Worm (Caenorhabditis elegans) whole organism, L1 larva: ENCODE data around the gene srw-97.

Experiments used
- fkh-10 ChIP-seq: sonication (generic microtip); optimal IDR thresholded peaks from 2 replicates; lab custom pipeline; 2017; ENCODE audit warnings: missing biosample characterization, missing genetic modification reagents, missing genetic modification characterization
- fkh-4 ChIP-seq: sonication (generic microtip); optimal IDR thresholded peaks from 2 replicates; lab custom pipeline; 2016; ENCODE audit warnings: missing compliant biosample characterization, missing genetic modification characterization, borderline replicate concordance
- lsy-2 ChIP-seq, 2 experiments: fragments of 150-350 bp; optimal IDR thresholded peaks; 2 replicates each; lab custom pipeline; 2014; ENCODE audit warnings: missing biosample characterization in 2 of 2, missing genetic modification characterization in 2 of 2
- nhr-11 ChIP-seq: fragments of 150-350 bp; optimal IDR thresholded peaks from 2 replicates; lab custom pipeline; 2014; ENCODE audit warnings: missing biosample characterization, missing genetic modification characterization
- nhr-77 ChIP-seq: fragments of 150-350 bp; optimal IDR thresholded peaks from 2 replicates; lab custom pipeline; 2014; ENCODE audit warnings: missing biosample characterization, missing genetic modification characterization
- nhr-90 ChIP-seq: sonication (generic microtip); optimal IDR thresholded peaks from 2 replicates; lab custom pipeline; 2016; ENCODE audit warnings: mild to moderate bottlenecking, missing genetic modification characterization, missing compliant biosample characterization; ENCODE audit not compliant: poor library complexity
- unc-62 ChIP-seq: fragments of 150-350 bp; optimal IDR thresholded peaks from 2 replicates; lab custom pipeline; 2014; ENCODE audit warnings: missing biosample characterization, missing genetic modification reagents, missing genetic modification characterization
- zag-1 ChIP-seq: fragments of 150-350 bp; optimal IDR thresholded peaks from 2 replicates; lab custom pipeline; 2014; ENCODE audit warnings: missing biosample characterization, missing genetic modification characterization
- ztf-11 ChIP-seq, 2 experiments: sonication (generic microtip); optimal IDR thresholded peaks; 2 replicates each; lab custom pipeline; 2016 to 2017; ENCODE audit warnings: missing genetic modification characterization in 2 of 2, missing biosample characterization in 1 of 2, missing compliant biosample characterization in 1 of 2

DNA sequence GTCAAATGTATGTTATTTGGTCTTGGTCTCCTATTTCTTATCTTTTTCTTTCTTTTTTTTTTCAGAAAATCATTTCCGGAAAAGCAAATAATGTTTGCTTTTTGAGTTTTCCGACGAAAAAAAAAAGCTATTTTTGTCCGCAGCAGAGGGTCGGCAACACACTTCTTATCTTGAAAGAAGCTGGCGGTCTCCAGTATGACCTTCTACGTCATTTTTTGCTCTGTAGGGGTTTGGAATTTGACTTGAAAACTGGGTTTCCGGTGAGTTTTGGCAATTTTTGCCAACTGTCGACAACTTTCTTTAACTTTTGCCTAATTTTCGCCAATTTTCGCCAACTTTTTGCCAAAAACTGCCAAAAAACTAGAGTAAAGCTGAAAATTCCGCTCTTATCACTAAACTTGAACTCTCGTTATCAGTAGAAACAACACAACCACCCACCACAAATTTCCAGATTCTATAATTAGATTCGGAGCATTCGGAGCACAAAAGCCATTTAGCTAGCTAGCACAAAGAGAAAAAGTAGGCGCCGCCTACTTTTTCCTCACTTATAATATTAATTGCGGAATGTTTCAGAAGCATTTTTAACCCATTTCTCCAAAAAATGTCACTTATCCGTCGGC is 1.6 kb upstream of the srw-97 start, which contains the start of gene nhx-6:
- TF ChIP-seq fkh-10 (GFP tag; lab: Kevin White, UChicago) (no peak), ztf-11 (tag; optimal IDR thresholded peaks at IDR 0.05; lab: Kevin White, UChicago) (no peak), unc-62 (GFP tag; lab: Kevin White, UChicago) (no peak), zag-1 (tag; lab: Kevin White, UChicago) (no peak), nhr-90 (tag; lab: Kevin White, UChicago) (no peak), lsy-2 (tag; optimal IDR thresholded peaks at IDR 0.05; lab: Kevin White, UChicago) (no peak), nhr-77 (no peak), fkh-4 (tag; lab: Kevin White, UChicago) (no peak), nhr-11 (no peak)
